Fruit fly (Drosophila melanogaster): ENCODE data around the gene Mis12.

Gene Mis12

DNA sequence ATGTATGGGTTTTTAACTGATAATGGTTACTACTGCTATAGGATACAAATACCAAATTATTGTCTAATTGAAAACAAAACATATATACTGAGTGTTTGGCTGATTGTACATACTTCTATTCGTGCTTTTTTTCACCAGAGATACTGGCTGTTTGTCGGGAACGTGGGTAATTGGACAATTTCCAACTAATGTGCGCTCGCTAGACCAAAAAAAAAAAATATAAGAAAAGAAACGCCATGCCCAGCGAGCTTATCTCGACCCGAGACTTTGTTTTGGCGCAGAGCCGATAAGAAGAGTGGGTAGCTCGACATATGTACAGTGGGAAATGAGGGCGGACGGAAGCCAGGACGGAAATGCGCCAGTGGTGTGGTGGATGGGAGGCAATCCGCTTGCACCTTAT, 5.7 kb downstream of the Mis12 start:
- TF ChIP-seq br (GFP tag; optimal IDR thresholded peaks at IDR 0.05) (no peak), Hr83 (GFP tag; optimal IDR thresholded peaks at IDR 0.05; ENCODE audit: poor library complexity, severe bottlenecking) (no peak), OdsH (GFP tag; optimal IDR thresholded peaks at IDR 0.05) (no peak)

- TF ChIP-seq dl (GFP tag; optimal IDR thresholded peaks at IDR 0.05; ENCODE audit: insufficient read depth in 1 of 2, partially characterized antibody in 2 of 2) (no peak), h (GFP tag; optimal IDR thresholded peaks at IDR 0.05) (no peak), Hnf4 (GFP tag; optimal IDR thresholded peaks at IDR 0.05) (no peak), dmrt93B (GFP tag; optimal IDR thresholded peaks at IDR 0.05) (no peak), Jra (GFP tag; optimal IDR thresholded peaks at IDR 0.05) (no peak), CG32264 (GFP tag; optimal IDR thresholded peaks at IDR 0.05) (no peak), pan (optimal IDR thresholded peaks at IDR 0.05) (no peak), sv (GFP tag; optimal IDR thresholded peaks at IDR 0.05) (no peak), lola (GFP tag; optimal IDR thresholded peaks at IDR 0.05) (no peak), CG9705 (GFP tag; optimal IDR thresholded peaks at IDR 0.05) (no peak), psq (GFP tag; optimal IDR thresholded peaks at IDR 0.05) (no peak), br (GFP tag; optimal IDR thresholded peaks at IDR 0.05) (no peak), jim (GFP tag; optimal IDR thresholded peaks at IDR 0.05) (no peak), Rel (GFP tag; optimal IDR thresholded peaks at IDR 0.05) (no peak), Rel (tag; optimal IDR thresholded peaks at IDR 0.05) (no peak), Myc (optimal IDR thresholded peaks at IDR 0.05) (no peak), CrebA (GFP tag; optimal IDR thresholded peaks at IDR 0.05; ENCODE audit: borderline replicate concordance) (no peak)
Observed at dm6 chr3L:6961992-6962570, 6.8 kb downstream of the Mis12 start.

DNA sequence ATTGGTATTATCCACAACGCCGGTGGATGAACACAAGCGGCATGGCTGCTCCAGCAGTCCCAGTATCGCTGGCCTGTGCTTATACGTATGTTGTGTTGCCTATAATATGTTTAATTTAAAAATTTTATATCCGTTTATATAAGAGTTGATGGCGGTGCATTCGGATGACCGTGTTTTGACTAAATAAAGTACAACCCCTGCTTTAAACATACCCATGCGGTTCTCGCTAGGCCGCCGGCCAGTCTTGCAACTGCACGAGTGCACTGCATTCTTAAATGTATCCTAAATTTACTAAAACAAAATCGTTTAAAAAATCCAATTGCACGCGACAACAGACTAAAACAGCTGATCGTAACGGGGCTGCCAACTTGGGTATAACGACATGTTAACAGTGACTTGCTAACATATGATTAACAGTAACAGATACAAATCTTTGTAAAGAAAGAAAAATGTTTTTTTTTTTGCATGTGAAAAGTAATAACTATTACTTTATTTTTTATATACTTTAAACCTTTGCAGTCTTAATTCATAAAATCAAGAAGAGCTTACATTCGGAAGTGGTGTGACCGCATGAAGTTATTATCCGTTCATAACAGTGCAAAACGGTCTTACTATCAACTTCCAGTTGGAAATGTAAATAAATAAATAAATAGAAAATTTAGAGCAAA, 11.0 kb downstream of the Mis12 start, which contains the start of the genes Uqcc1 and Surf1:
Gene Uqcc1 (minus strand): TSS at position 356 of the 668 bp plus-strand sequence.
Gene Surf1 (plus strand): TSS at position 594 of the 668 bp plus-strand sequence.
- TF ChIP-seq rgr (GFP tag; optimal IDR thresholded peaks at IDR 0.05): no peak
- no peak for TF ChIP-seq jim (GFP tag; optimal IDR thresholded peaks at IDR 0.05)
- no peak for TF ChIP-seq sage (GFP tag; optimal IDR thresholded peaks at IDR 0.05)
- TF ChIP-seq dsf (GFP tag; optimal IDR thresholded peaks at IDR 0.05; ENCODE audit: borderline replicate concordance): no peak
- TF ChIP-seq dmrt93B (GFP tag; optimal IDR thresholded peaks at IDR 0.05): no peak
- no peak for TF ChIP-seq Sp1 (GFP tag; optimal IDR thresholded peaks at IDR 0.05)
- TF ChIP-seq CG32264 (GFP tag; optimal IDR thresholded peaks at IDR 0.05): no peak
- TF ChIP-seq tai (GFP tag; optimal IDR thresholded peaks at IDR 0.05): no peak
- no peak for TF ChIP-seq Dfd (GFP tag; optimal IDR thresholded peaks at IDR 0.05)
- TF ChIP-seq br (GFP tag; optimal IDR thresholded peaks at IDR 0.05): no peak
- no peak for TF ChIP-seq Vsx2 (GFP tag; optimal IDR thresholded peaks at IDR 0.05; ENCODE audit: partially characterized antibody)
- no peak for TF ChIP-seq Myc (optimal IDR thresholded peaks at IDR 0.05)
- no peak for TF ChIP-seq woc (GFP tag; optimal IDR thresholded peaks at IDR 0.05)
- no peak for TF ChIP-seq fru (GFP tag; optimal IDR thresholded peaks at IDR 0.05)

dm6 chr3L:6955254-6956229, 13.3 kb downstream of the Mis12 start, which contains the start of the genes CG10077 and CG9948:
Gene CG10077, minus strand, starts transcription at chr3L:6955904.
Gene CG9948, plus strand, starts transcription at chr3L:6955991.
- no peak for TF ChIP-seq Dfd (GFP tag; optimal IDR thresholded peaks at IDR 0.05)
- no peak for TF ChIP-seq usp (GFP tag; optimal IDR thresholded peaks at IDR 0.05)
- TF ChIP-seq sage (GFP tag; optimal IDR thresholded peaks at IDR 0.05): peak; percentile 90
- TF ChIP-seq OdsH (GFP tag; optimal IDR thresholded peaks at IDR 0.05): peak; percentile 89
- peak; percentile 92 for TF ChIP-seq rgr (GFP tag; optimal IDR thresholded peaks at IDR 0.05)
- peak; percentile 91 for TF ChIP-seq Sp1 (GFP tag; optimal IDR thresholded peaks at IDR 0.05)
- TF ChIP-seq psq (GFP tag; optimal IDR thresholded peaks at IDR 0.05): peak; percentile 83
- TF ChIP-seq dsf (GFP tag; optimal IDR thresholded peaks at IDR 0.05; ENCODE audit: borderline replicate concordance): peak; percentile 59
- peak; percentile 29 for TF ChIP-seq Mio (GFP tag; optimal IDR thresholded peaks at IDR 0.05)
- no peak for TF ChIP-seq lola (GFP tag; optimal IDR thresholded peaks at IDR 0.05)
- TF ChIP-seq dl (GFP tag; optimal IDR thresholded peaks at IDR 0.05; ENCODE audit: insufficient read depth in 1 of 2, partially characterized antibody in 2 of 2): no peak
- peak; percentile 85 for TF ChIP-seq Hnf4 (GFP tag; optimal IDR thresholded peaks at IDR 0.05)
- TF ChIP-seq woc (GFP tag; optimal IDR thresholded peaks at IDR 0.05): peak; percentile 85
- no peak for TF ChIP-seq Hr78 (GFP tag; optimal IDR thresholded peaks at IDR 0.05)
- peak; percentile 87 for TF ChIP-seq ey (GFP tag; optimal IDR thresholded peaks at IDR 0.05)
- TF ChIP-seq GATAd (GFP tag; optimal IDR thresholded peaks at IDR 0.05): no peak
- TF ChIP-seq br (GFP tag; optimal IDR thresholded peaks at IDR 0.05): peak; percentile 82
- peak; percentile 86 for TF ChIP-seq fru (GFP tag; optimal IDR thresholded peaks at IDR 0.05)
- TF ChIP-seq CrebA (GFP tag; optimal IDR thresholded peaks at IDR 0.05; ENCODE audit: borderline replicate concordance): no peak
- TF ChIP-seq Hr83 (GFP tag; optimal IDR thresholded peaks at IDR 0.05; ENCODE audit: poor library complexity, severe bottlenecking): no peak
- TF ChIP-seq Jra (GFP tag; optimal IDR thresholded peaks at IDR 0.05): peak; percentile 53
- TF ChIP-seq Myc (optimal IDR thresholded peaks at IDR 0.05): no peak
- peak; percentile 94 for TF ChIP-seq HLH106 (tag; optimal IDR thresholded peaks at IDR 0.05)
- TF ChIP-seq sv (GFP tag; optimal IDR thresholded peaks at IDR 0.05): peak; percentile 80
- no peak for TF ChIP-seq Vsx2 (GFP tag; optimal IDR thresholded peaks at IDR 0.05; ENCODE audit: partially characterized antibody)
- TF ChIP-seq h (GFP tag; optimal IDR thresholded peaks at IDR 0.05): peak; percentile 90
- TF ChIP-seq N (GFP tag; optimal IDR thresholded peaks at IDR 0.05): no peak
- TF ChIP-seq tai (GFP tag; optimal IDR thresholded peaks at IDR 0.05): no peak
- peak; percentile 90 for TF ChIP-seq brk (GFP tag; optimal IDR thresholded peaks at IDR 0.05)
- peak; percentile 41 for TF ChIP-seq CG32264 (GFP tag; optimal IDR thresholded peaks at IDR 0.05)

Measured in whole organism, wandering third instar larva.